Fruit fly (Drosophila melanogaster) Kc167 (cell line): ENCODE results near the gene CG3191.

Experiments used
- Myc ChIP-seq: fragments of >200 bp; optimal IDR thresholded peaks from 2 replicates; lab custom pipeline; 2017; ENCODE audit warnings: missing external identifiers
- Sin3A ChIP-seq: fragments of >200 bp; optimal IDR thresholded peaks from 2 replicates; lab custom pipeline; 2018; ENCODE audit warnings: missing external identifiers
- h ChIP-seq: fragments of >200 bp; optimal IDR thresholded peaks from 3 replicates; lab custom pipeline; 2018; ENCODE audit warnings: missing external identifiers
- insv ChIP-seq: fragments of >200 bp; optimal IDR thresholded peaks from 3 replicates; lab custom pipeline; 2018; ENCODE audit warnings: missing external identifiers
- psq ChIP-seq: fragments of >200 bp; optimal IDR thresholded peaks from 2 replicates; lab custom pipeline; 2017; ENCODE audit warnings: missing external identifiers

dm6 chrX:2219246-2219645, 32.5 kb downstream of the CG3191 start:
- TF ChIP-seq Sin3A, result no peak
- TF ChIP-seq psq, result no peak
- TF ChIP-seq insv (lab: Kevin White, UChicago), result no peak
- no peak for TF ChIP-seq Myc (lab: Kevin White, UChicago)
- no peak for TF ChIP-seq h (lab: Kevin White, UChicago)
